Worm (Caenorhabditis elegans): Measurements from ENCODE around the gene let-653.
A peak's percentile ranks its signal among the peaks of the same experiment; 100 is the strongest.

let-653 gene

DNA sequence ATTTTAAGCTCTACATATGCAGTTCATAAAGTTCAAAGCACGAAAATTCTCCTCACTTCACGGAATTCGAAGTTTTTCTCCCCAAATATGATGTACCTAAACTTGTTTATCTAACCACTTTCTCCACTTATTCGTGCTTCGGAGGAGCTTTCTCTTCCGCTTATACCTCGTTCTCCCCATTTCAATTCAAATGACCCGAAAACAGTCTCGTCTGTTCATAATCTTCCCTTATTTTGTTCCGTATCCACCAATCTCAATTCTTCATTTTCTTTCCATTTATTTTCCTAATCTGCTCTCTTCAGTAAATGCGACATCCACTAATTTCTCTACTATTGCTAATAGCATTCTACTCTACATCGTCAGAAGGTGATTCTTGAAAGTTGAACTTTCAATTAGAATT lies at the start of gene let-653:
Gene let-653 (plus strand): TSS at position 301 of the 400 bp plus-strand sequence.
- TF ChIP-seq blmp-1 (tag; optimal IDR thresholded peaks at IDR 0.05) (peak; percentile 27), ces-1 (GFP tag; optimal IDR thresholded peaks at IDR 0.05) (no peak)

DNA sequence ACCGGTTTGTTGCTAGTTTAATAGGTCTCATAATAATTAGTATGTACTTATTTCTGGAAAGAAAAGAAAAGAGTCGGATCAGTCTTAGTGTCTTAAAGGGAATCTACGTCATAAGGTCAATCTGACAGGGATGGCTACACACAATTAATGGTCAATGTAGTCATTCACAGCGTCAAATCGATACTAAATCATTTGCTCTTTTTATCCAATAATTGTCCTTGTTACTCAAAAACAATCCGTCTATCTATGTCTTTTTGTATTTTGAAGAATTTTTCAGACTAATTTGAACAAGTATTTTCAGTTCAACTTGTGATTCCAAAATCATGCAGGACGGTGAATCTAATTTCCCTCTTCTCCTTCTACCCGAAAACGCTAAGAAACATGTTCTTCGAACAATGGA lies 46.8 kb upstream of the let-653 start, which contains the start of gene fbxb-3:
Gene fbxb-3 (plus strand): TSS at position 301 of the 400 bp plus-strand sequence.
- TF ChIP-seq ztf-11 (tag; optimal IDR thresholded peaks at IDR 0.05) (no peak), nhr-2 (tag; optimal IDR thresholded peaks at IDR 0.05) (no peak), nhr-237 (tag; optimal IDR thresholded peaks at IDR 0.05) (no peak), lin-32 (GFP tag; optimal IDR thresholded peaks at IDR 0.05) (no peak), nhr-28 (tag; optimal IDR thresholded peaks at IDR 0.05) (no peak), ceh-83 (GFP tag; optimal IDR thresholded peaks at IDR 0.05) (no peak), zip-8 (tag; optimal IDR thresholded peaks at IDR 0.05) (no peak), blmp-1 (tag; optimal IDR thresholded peaks at IDR 0.05) (no peak), sem-2 (GFP tag; optimal IDR thresholded peaks at IDR 0.05) (no peak), mab-5 (tag; optimal IDR thresholded peaks at IDR 0.05) (no peak), tbx-8 (GFP tag; optimal IDR thresholded peaks at IDR 0.05) (no peak), snpc-4 (tag; optimal IDR thresholded peaks at IDR 0.05) (no peak), sptf-1 (tag; optimal IDR thresholded peaks at IDR 0.05) (no peak), ces-1 (GFP tag; optimal IDR thresholded peaks at IDR 0.05) (no peak), mep-1 (tag; optimal IDR thresholded peaks at IDR 0.05) (no peak)

DNA sequence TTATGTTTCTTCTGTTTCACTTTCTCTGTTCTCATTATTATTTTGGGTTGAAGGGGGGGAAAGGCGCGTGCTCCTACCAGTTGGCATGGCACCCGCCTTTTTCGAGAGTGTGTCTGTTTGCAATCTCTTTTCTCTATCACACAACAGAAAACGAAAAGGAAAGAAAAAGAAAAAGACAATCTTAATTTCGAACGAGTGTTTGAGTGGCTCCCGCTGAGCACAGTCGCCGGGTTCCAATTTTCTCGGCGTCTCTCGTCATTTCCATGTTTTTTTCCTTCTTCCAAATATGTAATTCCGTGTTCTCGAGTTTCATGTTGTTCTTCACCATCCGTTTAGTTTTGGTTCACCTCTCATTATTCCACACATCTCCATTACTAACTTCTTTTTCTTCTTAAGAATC lies 43.3 kb upstream of the let-653 start, which contains the start of gene F38H4.3:
Gene F38H4.3 (plus strand): TSS at position 301 of the 400 bp plus-strand sequence.
- TF ChIP-seq nhr-12 (tag; optimal IDR thresholded peaks at IDR 0.05) (no peak), ztf-11 (tag; optimal IDR thresholded peaks at IDR 0.05) (no peak), ceh-43 (GFP tag; optimal IDR thresholded peaks at IDR 0.05) (no peak), unc-62 (GFP tag; optimal IDR thresholded peaks at IDR 0.05) (no peak), sptf-1 (tag; optimal IDR thresholded peaks at IDR 0.05) (no peak), ceh-39 (tag; optimal IDR thresholded peaks at IDR 0.05) (no peak), sem-2 (GFP tag; optimal IDR thresholded peaks at IDR 0.05) (no peak), bed-3 (GFP tag; optimal IDR thresholded peaks at IDR 0.05) (no peak), ceh-83 (GFP tag; optimal IDR thresholded peaks at IDR 0.05) (no peak)

DNA sequence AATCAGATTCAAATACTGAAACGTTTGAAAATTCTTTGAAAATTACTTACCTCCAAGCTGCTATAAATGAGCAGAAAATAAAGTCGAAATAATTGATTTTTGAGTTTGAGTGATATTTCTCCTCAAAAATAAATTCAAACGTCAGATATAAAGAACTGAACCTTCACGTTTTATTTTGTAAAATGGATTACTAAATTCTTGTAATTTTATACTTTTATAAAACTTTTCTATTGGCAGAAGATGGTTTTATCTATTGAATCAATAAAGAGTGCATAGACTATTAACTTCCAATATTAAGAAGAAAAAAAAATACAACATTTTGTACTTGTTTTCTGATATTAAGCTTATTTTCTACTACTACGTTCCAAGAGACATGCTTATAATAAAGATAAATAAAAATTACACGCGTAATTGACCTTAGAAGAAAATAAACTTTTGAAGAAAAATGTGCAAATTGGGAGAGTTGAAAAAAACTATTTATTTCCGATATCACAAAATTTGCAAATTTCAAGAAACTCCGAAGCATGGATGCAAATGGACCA lies 37.6 kb upstream of the let-653 start, which contains the start of the genes F38H4.6 and F38H4.4:
Gene F38H4.6 (minus strand): TSS at position 101 of the 542 bp plus-strand sequence.
Gene F38H4.4 (plus strand): TSS at position 492 of the 542 bp plus-strand sequence.
- TF ChIP-seq tbx-8 (GFP tag; optimal IDR thresholded peaks at IDR 0.05) (no peak), ztf-11 (tag; optimal IDR thresholded peaks at IDR 0.05) (no peak), elt-3 (tag; optimal IDR thresholded peaks at IDR 0.05) (no peak)

DNA sequence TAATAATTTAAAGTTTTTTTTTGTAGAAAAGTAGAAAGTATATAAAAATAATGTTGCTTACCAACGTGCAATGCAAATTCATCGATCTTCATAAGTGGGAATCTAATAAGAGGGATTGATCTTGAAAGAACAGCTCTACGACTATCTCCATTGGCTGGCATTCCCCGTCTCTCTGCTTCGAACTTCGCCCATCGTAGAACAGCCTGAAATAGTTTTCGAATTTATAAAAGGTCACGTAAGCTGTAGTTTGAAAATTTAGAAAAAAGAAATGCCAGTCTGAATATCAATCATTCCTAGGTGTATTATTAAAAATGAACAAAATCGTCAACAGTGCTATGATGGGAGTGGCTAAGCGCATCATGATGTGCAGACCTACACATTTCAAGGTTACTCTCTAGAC lies 33.5 kb upstream of the let-653 start, which contains the start of gene F38H4.5:
Gene F38H4.5 (plus strand): TSS at position 301 of the 400 bp plus-strand sequence.
- TF ChIP-seq lin-13 (tag; optimal IDR thresholded peaks at IDR 0.05): no peak

DNA sequence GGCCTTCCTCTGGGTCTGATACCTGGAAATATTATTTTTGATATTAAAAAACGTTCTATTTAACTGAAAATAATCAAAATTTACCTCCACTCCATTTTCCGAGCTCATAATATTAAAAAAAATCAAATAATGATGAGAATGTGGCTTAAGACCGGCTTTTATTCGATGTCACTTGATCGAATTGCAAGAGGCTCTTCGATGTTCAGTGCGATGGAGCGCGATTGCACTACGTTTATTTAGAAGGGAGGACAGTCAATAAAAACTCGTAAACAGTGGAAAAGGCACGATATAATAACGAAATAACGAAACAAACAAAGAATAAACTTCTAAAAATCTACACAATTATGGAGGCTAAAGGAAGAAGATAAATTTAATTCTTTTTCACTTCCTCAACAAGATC lies 30.6 kb upstream of the let-653 start, which contains the start of gene tag-30:
Gene tag-30 (minus strand): TSS at position 383 of the 400 bp plus-strand sequence.
- TF ChIP-seq unc-120 (tag; optimal IDR thresholded peaks at IDR 0.05; ENCODE audit: poor library complexity, severe bottlenecking): no peak
- TF ChIP-seq elt-1 (tag; optimal IDR thresholded peaks at IDR 0.05; ENCODE audit: borderline replicate concordance, insufficient read depth): no peak
- no peak for TF ChIP-seq snpc-4 (tag; optimal IDR thresholded peaks at IDR 0.05)
- no peak for TF ChIP-seq nhr-76 (tag; optimal IDR thresholded peaks at IDR 0.05)
- TF ChIP-seq mab-5 (tag; optimal IDR thresholded peaks at IDR 0.05): no peak
- TF ChIP-seq nhr-12 (tag; optimal IDR thresholded peaks at IDR 0.05): no peak
- no peak for TF ChIP-seq ceh-43 (GFP tag; optimal IDR thresholded peaks at IDR 0.05)
- TF ChIP-seq ham-2 (GFP tag; optimal IDR thresholded peaks at IDR 0.05): no peak
- peak; percentile 24 for TF ChIP-seq sptf-1 (tag; optimal IDR thresholded peaks at IDR 0.05)
- TF ChIP-seq nhr-2 (tag; optimal IDR thresholded peaks at IDR 0.05): no peak
- TF ChIP-seq nhr-28 (tag; optimal IDR thresholded peaks at IDR 0.05): no peak
- no peak for TF ChIP-seq ztf-11 (tag; optimal IDR thresholded peaks at IDR 0.05)
- peak; percentile 2 for TF ChIP-seq lsy-2 (tag; optimal IDR thresholded peaks at IDR 0.05)
- no peak for TF ChIP-seq cnd-1 (tag; optimal IDR thresholded peaks at IDR 0.05)
- peak; percentile 81 for TF ChIP-seq pha-4 (tag; optimal IDR thresholded peaks at IDR 0.05)
- TF ChIP-seq ceh-39 (tag; optimal IDR thresholded peaks at IDR 0.05): peak; percentile 34
- TF ChIP-seq sem-2 (GFP tag; optimal IDR thresholded peaks at IDR 0.05): no peak
- no peak for TF ChIP-seq zip-8 (tag; optimal IDR thresholded peaks at IDR 0.05)
- peak; percentile 8 for TF ChIP-seq drap-1 (GFP tag; optimal IDR thresholded peaks at IDR 0.05)
- peak; percentile 29 for TF ChIP-seq hlh-1 (tag; optimal IDR thresholded peaks at IDR 0.05)
- no peak for TF ChIP-seq unc-62 (GFP tag; optimal IDR thresholded peaks at IDR 0.05)
- TF ChIP-seq nhr-237 (tag; optimal IDR thresholded peaks at IDR 0.05): no peak
- TF ChIP-seq tbx-8 (GFP tag; optimal IDR thresholded peaks at IDR 0.05): no peak
- no peak for TF ChIP-seq mls-2 (tag; optimal IDR thresholded peaks at IDR 0.05)
- no peak for TF ChIP-seq flh-1 (GFP tag; optimal IDR thresholded peaks at IDR 0.05)
- TF ChIP-seq M03D4.4 (tag; optimal IDR thresholded peaks at IDR 0.05): no peak
- no peak for TF ChIP-seq bed-3 (GFP tag; optimal IDR thresholded peaks at IDR 0.05)
- TF ChIP-seq lin-13 (tag; optimal IDR thresholded peaks at IDR 0.05): no peak
- TF ChIP-seq lin-32 (GFP tag; optimal IDR thresholded peaks at IDR 0.05): no peak
- TF ChIP-seq ceh-83 (GFP tag; optimal IDR thresholded peaks at IDR 0.05): no peak
- TF ChIP-seq mep-1 (tag; optimal IDR thresholded peaks at IDR 0.05): peak; percentile 60
- TF ChIP-seq blmp-1 (tag; optimal IDR thresholded peaks at IDR 0.05): no peak
- no peak for TF ChIP-seq unc-39 (tag; optimal IDR thresholded peaks at IDR 0.05)
- peak; percentile 75 for TF ChIP-seq ces-1 (GFP tag; optimal IDR thresholded peaks at IDR 0.05)
- TF ChIP-seq elt-3 (tag; optimal IDR thresholded peaks at IDR 0.05): no peak
